Worm (Caenorhabditis elegans): Measurements from ENCODE around the gene crn-3.

crn-3 gene

ce11 chrII:10545213-10545612 lies 42.6 kb upstream of the crn-3 start (continued):
- TF ChIP-seq sptf-2 (GFP tag; optimal IDR thresholded peaks at IDR 0.05) (peak; percentile 48), madf-8 (GFP tag; conservative IDR thresholded peaks at IDR 0.05) (no peak; the same call in 1 of the 2 replicates), cebp-2 (GFP tag; IDR thresholded peaks at IDR 0.05) (0 out of 2 replicates have a peak, but pooled peaks have one; percentile 3), B0035.1 (tag; optimal IDR thresholded peaks at IDR 0.05) (peak; percentile 13), sea-2 (GFP tag; IDR thresholded peaks at IDR 0.05) (no peak), Y53G8AR.9 (GFP tag; conservative IDR thresholded peaks at IDR 0.05) (peak; percentile 30; the same call in 1 of the 2 replicates), B0336.3 (GFP tag; IDR thresholded peaks at IDR 0.05) (no peak; the same call in 1 of the 2 replicates), ama-1 (optimal IDR thresholded peaks at IDR 0.05) (peak; percentile 93), ama-1 (GFP tag; optimal IDR thresholded peaks at IDR 0.05) (no peak), lsl-1 (GFP tag; optimal IDR thresholded peaks at IDR 0.05) (peak; percentile 6), ztf-3 (GFP tag; optimal IDR thresholded peaks at IDR 0.05) (no peak), attf-5 (GFP tag; optimal IDR thresholded peaks at IDR 0.05) (no peak), Y56A3A.18 (GFP tag; IDR thresholded peaks at IDR 0.05) (peak; percentile 10; the same call in 1 of the 2 replicates), aptf-3 (GFP tag; IDR thresholded peaks at IDR 0.05) (peak; percentile 39; the same call in 1 of the 2 replicates), tbp1 (GFP tag; optimal IDR thresholded peaks at IDR 0.05) (peak; percentile 87), ccch-3 (GFP tag; optimal IDR thresholded peaks at IDR 0.05) (no peak), lin-35 (GFP tag; optimal IDR thresholded peaks at IDR 0.05) (peak in 1 of 3 experiments; percentile 43), hmg-1.2 (GFP tag; IDR thresholded peaks at IDR 0.05) (0 out of 2 replicates have a peak, but pooled peaks have one; percentile 20), die-1 (tag; optimal IDR thresholded peaks at IDR 0.05) (peak; percentile 1)

DNA sequence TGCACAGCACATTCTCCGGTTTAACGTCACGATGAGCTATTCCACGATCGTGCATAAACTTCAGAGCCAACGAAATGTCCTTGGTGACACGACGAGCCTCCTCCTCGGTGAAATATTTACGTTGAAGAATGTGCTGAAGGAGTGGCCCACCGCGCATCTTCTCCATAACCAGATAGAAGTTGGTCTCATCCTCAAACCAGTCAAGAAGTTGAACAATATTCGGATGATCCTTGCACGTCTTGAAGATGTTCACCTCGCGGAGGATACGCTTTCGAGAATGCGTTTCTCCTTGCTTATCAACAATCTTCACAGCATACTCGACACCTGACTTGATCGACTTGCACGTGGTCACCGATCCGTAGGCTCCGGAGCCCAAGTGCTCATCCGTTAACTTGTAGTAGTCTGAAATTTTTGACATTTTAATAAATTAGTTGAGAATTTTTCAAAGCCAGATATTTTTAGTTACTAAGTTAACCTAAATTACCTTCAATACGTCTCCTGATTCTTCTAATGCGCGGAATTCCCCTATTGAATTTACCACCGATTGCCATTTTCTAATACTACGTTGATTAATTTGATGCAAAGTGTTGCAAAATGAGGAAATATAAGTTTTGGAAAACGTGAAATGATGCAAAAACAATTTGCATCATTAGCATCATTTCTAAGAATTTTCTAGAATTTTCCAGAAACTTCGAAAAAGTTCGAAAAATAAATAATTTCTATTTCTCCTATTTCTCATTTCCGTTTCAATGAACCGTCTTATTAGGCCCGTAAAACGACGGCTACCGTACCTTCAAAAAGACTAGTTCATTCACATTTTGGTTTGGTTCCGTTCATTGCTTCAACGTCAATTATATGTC lies 41.7 kb upstream of the crn-3 start:
- TF ChIP-seq efl-1 (GFP tag; optimal IDR thresholded peaks at IDR 0.05) (no peak), mcd-1 (GFP tag; IDR thresholded peaks at IDR 0.05) (no peak; the same call in none of the 2 replicates), mes-4 (tag; optimal IDR thresholded peaks at IDR 0.05) (no peak), atf-7 (tag; optimal IDR thresholded peaks at IDR 0.05) (peak; percentile 42), nhr-27 (tag; optimal IDR thresholded peaks at IDR 0.05) (no peak), chd-7 (tag; optimal IDR thresholded peaks at IDR 0.05) (peak; percentile 17), hmg-20 (GFP tag; IDR thresholded peaks at IDR 0.05) (no peak; the same call in 1 of the 2 replicates), sptf-2 (GFP tag; optimal IDR thresholded peaks at IDR 0.05) (no peak), C17E4.6 (GFP tag; IDR thresholded peaks at IDR 0.05) (no peak), B0261.1 (tag; optimal IDR thresholded peaks at IDR 0.05) (no peak), snpc-3.4 (tag; optimal IDR thresholded peaks at IDR 0.05) (no peak), ztf-18 (tag; optimal IDR thresholded peaks at IDR 0.05) (no peak), sea-2 (GFP tag; IDR thresholded peaks at IDR 0.05) (no peak), bed-2 (GFP tag; IDR thresholded peaks at IDR 0.05) (no peak), pha-4 (tag; optimal IDR thresholded peaks at IDR 0.05) (no peak), ztf-6 (GFP tag; IDR thresholded peaks at IDR 0.05) (no peak), lin-54 (GFP tag; optimal IDR thresholded peaks at IDR 0.05) (no peak), B0336.3 (GFP tag; IDR thresholded peaks at IDR 0.05) (peak; percentile 3; the same call in 1 of the 2 replicates), F57A8.1 (GFP tag; optimal IDR thresholded peaks at IDR 0.05) (no peak), ceh-79 (tag; optimal IDR thresholded peaks at IDR 0.05) (no peak), egrh-3 (GFP tag; IDR thresholded peaks at IDR 0.05) (no peak), ztf-3 (GFP tag; optimal IDR thresholded peaks at IDR 0.05) (no peak), ceh-58 (GFP tag; IDR thresholded peaks at IDR 0.05) (no peak), lsy-27 (tag; optimal IDR thresholded peaks at IDR 0.05; ENCODE audit: borderline replicate concordance, insufficient read depth) (no peak), hlh-26 (GFP tag; conservative IDR thresholded peaks at IDR 0.05) (no peak), rpc-1 (optimal IDR thresholded peaks at IDR 0.05) (peak; percentile 12), rpc-1 (tag; optimal IDR thresholded peaks at IDR 0.05) (no peak), let-607 (tag; optimal IDR thresholded peaks at IDR 0.05) (no peak), tbp1 (GFP tag; optimal IDR thresholded peaks at IDR 0.05) (no peak), egl-44 (GFP tag; IDR thresholded peaks at IDR 0.05) (peak; percentile 66; the same call in 1 of the 2 replicates), rec-8 (tag; optimal IDR thresholded peaks at IDR 0.05) (no peak), tbx-9 (tag; optimal IDR thresholded peaks at IDR 0.05; ENCODE audit: borderline replicate concordance) (no peak)
